Worm (Caenorhabditis elegans): ENCODE measurements around the gene dpy-18.
A peak's percentile ranks its signal among the peaks of the same experiment; 100 is the strongest.

ce11 chrIII:11343041-11343440 lies 34.7 kb downstream of the dpy-18 start, which contains the start of the genes T28D6.6 and pen-2:
- no peak for TF ChIP-seq lin-13 (GFP tag; optimal IDR thresholded peaks at IDR 0.05)
- TF ChIP-seq lir-3 (tag; optimal IDR thresholded peaks at IDR 0.05), result no peak
- TF ChIP-seq mdl-1 (tag; optimal IDR thresholded peaks at IDR 0.05), result no peak
- TF ChIP-seq zfp-2 (tag; optimal IDR thresholded peaks at IDR 0.05), result no peak
- no peak for TF ChIP-seq unc-62 (GFP tag; optimal IDR thresholded peaks at IDR 0.05 in 1 of 2)
- TF ChIP-seq unc-62 (tag; optimal IDR thresholded peaks at IDR 0.05), result no peak
- TF ChIP-seq nhr-25 (tag; optimal IDR thresholded peaks at IDR 0.05; ENCODE audit: borderline replicate concordance, insufficient read depth), result no peak
- peak in 1 of 2 experiments; percentile 60 for TF ChIP-seq lsy-2 (tag; optimal IDR thresholded peaks at IDR 0.05)
- no peak for TF ChIP-seq ztf-11 (tag; optimal IDR thresholded peaks at IDR 0.05)
